Worm (Caenorhabditis elegans) whole organism, dauer: ENCODE measurements around the gene atgp-1.
"Not testable (repeated sequence)": the region's sequence is repeated elsewhere in the genome, so short reads cannot be mapped to it uniquely, and the experiment has no call there.

Experiments used
- unc-62 ChIP-seq: sonication (generic microtip); optimal IDR thresholded peaks from 2 replicates; lab custom pipeline; 2017; ENCODE audit warnings: missing biosample characterization, missing genetic modification reagents, missing genetic modification characterization

The atgp-1 gene

DNA sequence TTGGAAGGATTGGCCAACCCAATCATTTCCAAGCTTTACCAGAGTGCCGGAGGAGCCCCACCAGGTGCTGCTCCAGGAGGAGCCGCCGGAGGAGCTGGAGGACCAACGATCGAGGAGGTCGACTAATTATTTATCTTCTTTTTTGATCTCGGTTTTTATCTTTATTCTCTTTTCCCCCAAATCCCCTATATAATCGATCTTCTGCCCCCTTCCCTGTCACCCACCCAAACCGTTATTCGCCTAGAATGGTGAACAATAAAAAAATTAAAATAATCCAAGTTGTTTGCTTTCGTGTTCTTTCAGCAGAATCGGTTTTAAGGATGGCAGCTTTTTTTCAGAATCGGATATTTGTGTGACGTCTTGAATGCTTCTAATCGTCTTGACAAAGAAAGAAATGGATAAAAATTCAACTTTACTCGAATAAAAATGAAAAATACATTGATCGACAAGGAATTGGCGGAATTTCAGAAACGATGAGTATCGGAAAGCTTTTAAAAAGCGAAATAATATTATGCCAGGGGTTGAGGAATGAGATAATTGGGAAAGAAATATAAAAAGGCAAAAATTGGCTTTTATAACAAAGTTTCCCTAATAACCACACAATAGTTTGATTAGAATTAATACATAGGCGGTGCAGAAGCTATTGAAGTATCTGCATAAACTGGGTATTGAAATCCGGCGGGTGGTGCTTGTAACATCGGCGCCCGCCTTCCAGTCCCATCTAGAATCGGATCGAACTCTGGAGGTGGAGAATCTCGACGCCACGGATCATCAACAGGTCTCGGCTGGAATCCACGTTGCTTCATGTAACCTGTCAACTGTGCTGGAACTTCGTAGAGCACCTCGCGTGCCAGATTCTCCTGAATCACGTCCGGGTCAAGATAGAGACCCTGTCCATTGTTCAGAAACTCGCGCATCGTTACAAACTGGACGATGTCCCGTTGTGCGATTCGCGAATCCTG is 12.2 kb downstream of the atgp-1 start:
- TF ChIP-seq unc-62 (GFP tag; lab: Kevin White, UChicago): no peak

ce11 chrIV:17284099-17284498 is 15.0 kb downstream of the atgp-1 start, which contains the start of gene nra-1:
nra-1 (minus strand) TSS chrIV:17284199.
- no peak for TF ChIP-seq unc-62 (GFP tag; lab: Kevin White, UChicago)

DNA sequence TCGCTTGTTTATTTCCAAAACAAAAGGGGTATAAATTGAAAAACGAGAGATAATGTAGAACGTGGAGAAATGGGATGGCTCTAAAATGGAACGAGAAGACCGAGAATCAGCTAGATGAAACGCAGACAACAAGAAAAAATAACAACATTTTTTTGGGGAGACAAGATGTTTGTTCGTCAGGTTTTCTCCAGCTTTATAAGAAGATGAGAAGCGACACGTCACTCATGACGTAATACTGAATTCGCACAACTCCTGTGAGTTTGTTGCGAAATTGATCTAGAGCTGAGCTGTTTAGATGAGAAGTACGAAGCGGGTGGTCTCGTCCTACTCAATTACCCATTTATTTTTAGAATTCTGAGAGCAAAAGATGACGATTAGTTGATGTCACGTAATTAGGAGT is 16.1 kb downstream of the atgp-1 start:
- TF ChIP-seq unc-62 (GFP tag; lab: Kevin White, UChicago): no peak

DNA sequence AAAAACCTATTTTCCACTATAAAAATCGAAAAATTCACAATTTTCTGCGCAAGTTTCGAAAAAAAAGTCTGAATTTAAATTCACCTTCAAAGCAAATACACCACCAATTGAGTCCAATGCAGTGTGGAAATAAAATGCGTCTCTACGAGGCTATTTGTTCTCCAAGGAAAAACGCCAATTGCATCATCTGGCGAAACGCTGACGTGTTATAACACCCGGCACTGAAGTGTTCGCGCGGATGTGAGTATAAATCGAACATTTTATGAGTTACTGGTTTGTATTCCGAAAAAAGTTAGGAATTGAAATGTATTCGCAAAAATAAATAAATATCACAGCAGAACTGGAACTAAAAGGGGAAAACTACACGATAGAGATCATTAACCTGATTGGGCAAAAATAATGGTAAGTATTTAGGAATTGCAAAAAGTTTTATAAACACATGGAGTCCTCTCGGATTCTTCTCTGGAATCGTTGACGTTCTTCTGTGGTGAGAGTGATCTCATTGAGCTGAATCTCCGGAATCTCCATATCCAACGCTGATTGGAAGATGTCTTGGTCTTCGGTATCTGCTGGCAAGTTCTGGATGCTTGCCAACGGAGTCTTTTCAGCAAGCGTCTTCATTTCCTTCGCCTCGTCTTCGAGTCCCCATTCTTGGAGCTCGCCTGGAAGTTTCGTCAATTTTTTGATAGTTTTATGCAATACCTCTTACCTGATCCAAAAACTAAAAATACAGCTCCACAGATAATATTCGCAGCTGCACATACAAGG is 18.9 kb downstream of the atgp-1 start, which contains the start of gene zipt-7.1:
Gene zipt-7.1 (minus strand): TSS at position 232 of the 768 bp plus-strand sequence.
- no peak for TF ChIP-seq unc-62 (GFP tag; lab: Kevin White, UChicago)

- TF ChIP-seq unc-62 (GFP tag; lab: Kevin White, UChicago): no peak
Observed at ce11 chrIV:17291629-17292199, 22.6 kb downstream of the atgp-1 start, which contains the start of the genes T28F3.11 and slc-17.4. T28F3.11 (minus strand) TSS chrIV:17291679. slc-17.4 (minus strand) TSS chrIV:17291733.

DNA sequence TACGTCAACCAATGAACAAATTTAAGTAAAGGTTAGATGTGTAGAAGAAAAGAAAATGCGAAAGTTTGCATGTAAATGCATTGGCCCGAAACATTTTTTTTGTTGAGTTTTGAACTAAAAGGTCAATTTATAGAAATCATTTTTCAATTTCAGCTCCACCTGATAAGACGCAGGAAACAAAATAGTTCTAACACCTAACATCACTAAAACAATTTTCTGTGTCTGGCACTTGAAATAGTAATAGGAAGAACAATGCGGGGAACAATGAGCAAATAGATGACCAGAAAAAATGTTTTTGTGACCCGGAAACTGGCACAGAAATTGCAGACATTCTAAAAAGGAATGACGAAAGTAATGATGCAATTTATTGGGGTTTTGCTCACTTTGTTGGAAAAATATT is 23.2 kb downstream of the atgp-1 start:
- no peak for TF ChIP-seq unc-62 (GFP tag; lab: Kevin White, UChicago)

DNA sequence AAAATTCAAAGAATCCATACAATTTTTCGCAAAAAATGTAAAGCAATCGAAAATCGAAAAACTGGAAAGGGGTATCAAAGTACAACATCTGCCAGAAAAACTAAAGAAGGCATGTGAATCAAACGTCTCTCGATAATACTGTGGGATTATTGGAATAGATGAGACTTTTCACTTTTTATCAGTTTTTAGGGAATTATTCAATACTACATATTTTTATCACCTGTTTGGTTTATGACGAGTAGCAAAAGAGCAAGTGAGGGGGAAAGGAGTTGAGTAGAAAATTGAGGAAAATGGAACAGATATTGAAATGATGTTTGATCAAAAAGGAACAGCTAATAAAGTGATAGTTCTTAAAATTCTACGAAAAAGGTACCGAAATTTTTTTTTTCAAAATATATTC is 23.9 kb downstream of the atgp-1 start:
- no peak for TF ChIP-seq unc-62 (GFP tag; lab: Kevin White, UChicago)

ce11 chrIV:17293679-17294078 is 24.5 kb downstream of the atgp-1 start:
- TF ChIP-seq unc-62 (GFP tag; lab: Kevin White, UChicago): no peak

DNA sequence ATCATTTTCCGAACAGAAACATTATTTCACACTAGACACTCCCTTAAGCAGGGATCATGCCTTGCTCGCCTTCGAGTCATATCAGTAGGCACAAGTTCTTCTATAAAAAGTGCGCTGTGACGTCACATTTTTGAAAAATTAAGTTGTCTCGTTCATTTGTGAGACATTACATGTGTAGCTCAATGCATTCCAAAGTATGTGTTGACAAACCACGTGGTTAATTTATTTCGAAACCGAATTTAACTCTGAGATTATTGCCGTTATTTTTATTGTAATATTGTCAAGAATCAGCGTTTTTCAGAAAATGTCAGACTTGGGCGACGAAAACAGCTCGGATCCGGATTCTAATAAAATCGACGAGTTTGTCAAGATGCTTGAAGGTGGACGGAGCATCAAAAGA is 25.3 kb downstream of the atgp-1 start, which contains the start of gene T28F3.5:
Gene T28F3.5 (plus strand): TSS at position 301 of the 400 bp plus-strand sequence.
- no peak for TF ChIP-seq unc-62 (GFP tag; lab: Kevin White, UChicago)

DNA sequence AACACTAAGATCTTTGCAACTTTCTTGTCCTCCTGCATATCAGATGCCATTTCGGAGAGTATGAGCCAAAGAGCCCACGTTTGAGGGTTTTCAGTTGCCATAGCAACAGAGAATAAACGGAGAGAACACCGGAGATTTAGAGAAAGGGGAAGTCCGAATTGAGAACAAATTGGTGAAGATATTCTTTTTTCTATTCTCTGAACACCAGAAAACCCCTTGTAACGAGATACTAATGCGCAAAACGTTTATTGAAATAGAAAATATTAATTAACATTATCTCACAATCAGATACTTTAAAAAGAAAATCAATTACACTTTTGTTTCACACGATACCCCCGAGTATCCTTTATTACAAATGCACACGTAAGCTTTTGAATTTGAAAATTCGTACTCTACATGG is 32.8 kb downstream of the atgp-1 start, which contains the start of gene ifta-2:
Gene ifta-2 (minus strand): TSS at position 101 of the 400 bp plus-strand sequence.
- no peak for TF ChIP-seq unc-62 (GFP tag; lab: Kevin White, UChicago)

- TF ChIP-seq unc-62 (GFP tag; lab: Kevin White, UChicago): not testable (repeated sequence)
Observed at ce11 chrIV:17307223-17307622, 38.1 kb downstream of the atgp-1 start, which contains the start of gene T28F3.8. T28F3.8 (minus strand) TSS chrIV:17307323.

- TF ChIP-seq unc-62 (GFP tag; lab: Kevin White, UChicago): no peak
Observed at ce11 chrIV:17308211-17308610, 39.1 kb downstream of the atgp-1 start, which contains the start of gene T28F3.9. T28F3.9 (plus strand) TSS chrIV:17308511.

ce11 chrIV:17311842-17312241 is 42.7 kb downstream of the atgp-1 start, which contains the start of gene snf-9:
snf-9 (plus strand) TSS chrIV:17312142.
- TF ChIP-seq unc-62 (GFP tag; lab: Kevin White, UChicago): no peak

- no peak for TF ChIP-seq unc-62 (GFP tag; lab: Kevin White, UChicago)
Observed at ce11 chrIV:17316398-17316797, 47.3 kb downstream of the atgp-1 start, which contains the start of gene C49C3.20. C49C3.20 (minus strand) TSS chrIV:17316498.

DNA sequence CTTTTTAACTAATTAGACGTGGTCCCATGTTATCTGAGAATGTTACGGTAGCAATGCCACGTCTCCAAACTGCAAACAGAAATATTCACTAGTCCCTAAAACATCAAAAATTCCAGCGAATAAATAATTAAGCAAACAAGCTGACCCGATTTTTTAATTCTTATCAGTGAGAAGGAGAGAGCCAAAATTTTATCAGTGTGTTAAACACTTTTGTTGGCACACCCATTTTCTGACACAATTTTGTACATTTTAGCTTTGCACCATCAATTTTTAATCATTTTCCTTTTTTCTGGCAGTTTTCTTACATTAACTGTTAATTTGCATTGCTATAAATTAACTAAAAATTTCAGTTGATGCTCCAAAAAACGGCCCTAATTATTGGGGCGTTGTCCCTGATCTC is 51.3 kb downstream of the atgp-1 start, which contains the start of gene C49C3.4:
Gene C49C3.4 (plus strand): TSS at position 351 of the 400 bp plus-strand sequence.
- TF ChIP-seq unc-62 (GFP tag; lab: Kevin White, UChicago): no peak
